Worm (Caenorhabditis elegans) whole organism, young adult: ENCODE data around the gene eat-6.

ENCODE experiments used
- B0019.2 ChIP-seq: fragments of 200-800 bp; sonication (Bioruptor generic); conservative IDR thresholded peaks from 2 replicates; pipeline ENCODE4 v1.3.6; 2022; ENCODE audit warnings: missing genetic modification reagents, missing genetic modification characterization, missing compliant biosample characterization
- C06A6.2 ChIP-seq: fragments of 200-800 bp; sonication (Bioruptor generic); conservative IDR thresholded peaks from 2 replicates; pipeline ENCODE4 v1.3.6; 2022; ENCODE audit warnings: missing genetic modification characterization, missing compliant biosample characterization
- D2030.7 ChIP-seq: fragments of 200-800 bp; sonication (Bioruptor generic); IDR thresholded peaks from 2 replicates; pipeline ENCODE4 v1.3.6; 2022; ENCODE audit warnings: missing genetic modification reagents, missing genetic modification characterization, missing compliant biosample characterization
- F22D6.2 ChIP-seq: sonication (generic microtip); optimal IDR thresholded peaks from 2 replicates; lab custom pipeline; 2016; ENCODE audit warnings: mild to moderate bottlenecking, missing genetic modification characterization, missing compliant biosample characterization
- F23B12.7 ChIP-seq: sonication (generic microtip); optimal IDR thresholded peaks from 2 replicates; lab custom pipeline; 2017; ENCODE audit warnings: missing genetic modification characterization, mild to moderate bottlenecking, missing compliant biosample characterization, antibody characterized with exemption, moderate library complexity; ENCODE audit not compliant: insufficient read depth
- F37B4.10 ChIP-seq: fragments of 200-800 bp; sonication (Bioruptor generic); IDR thresholded peaks from 2 replicates; pipeline ENCODE4 v1.3.6; 2022; ENCODE audit warnings: missing genetic modification characterization, missing compliant biosample characterization
- F39B2.1 ChIP-seq: fragments of 200-800 bp; sonication (Bioruptor generic); IDR thresholded peaks from 2 replicates; pipeline ENCODE4 v1.3.6; 2022; ENCODE audit warnings: missing genetic modification reagents, missing genetic modification characterization, missing compliant biosample characterization
- F52B5.7 ChIP-seq: sonication (generic microtip); optimal IDR thresholded peaks from 2 replicates; lab custom pipeline; 2016; ENCODE audit warnings: mild to moderate bottlenecking, missing genetic modification characterization, missing compliant biosample characterization
- F55B11.4 ChIP-seq: sonication (generic microtip); optimal IDR thresholded peaks from 2 replicates; lab custom pipeline; 2016; ENCODE audit warnings: missing compliant biosample characterization, missing genetic modification characterization, borderline replicate concordance; ENCODE audit not compliant: insufficient read depth
- K11D2.4 ChIP-seq: fragments of 200-800 bp; sonication (Bioruptor generic); IDR thresholded peaks from 2 replicates; pipeline ENCODE4 v1.3.6; 2022; ENCODE audit warnings: missing genetic modification reagents, missing genetic modification characterization, missing compliant biosample characterization
- T26A5.8 ChIP-seq: sonication (generic microtip); optimal IDR thresholded peaks from 2 replicates; lab custom pipeline; 2016; ENCODE audit warnings: missing genetic modification characterization, missing compliant biosample characterization
- Y53F4B.3 ChIP-seq: fragments of 200-800 bp; sonication (Bioruptor generic); IDR thresholded peaks from 2 replicates; pipeline ENCODE4 v1.3.6; 2022; ENCODE audit warnings: missing genetic modification reagents, missing genetic modification characterization, missing compliant biosample characterization
- aptf-3 ChIP-seq: fragments of 200-800 bp; sonication (Bioruptor generic); IDR thresholded peaks from 2 replicates; pipeline ENCODE4 v1.3.6; 2022; ENCODE audit warnings: missing genetic modification characterization, missing compliant biosample characterization
- atf-7 ChIP-seq: sonication (generic microtip); optimal IDR thresholded peaks from 2 replicates; lab custom pipeline; 2017; ENCODE audit warnings: mild to moderate bottlenecking, missing genetic modification characterization, missing compliant biosample characterization
- attf-6 ChIP-seq: fragments of 200-800 bp; sonication (Bioruptor generic); IDR thresholded peaks from 2 replicates; pipeline ENCODE4 v1.3.6; 2022; ENCODE audit warnings: missing genetic modification reagents, missing genetic modification characterization, missing compliant biosample characterization
- cebp-2 ChIP-seq: fragments of 200-800 bp; sonication (Bioruptor generic); IDR thresholded peaks from 2 replicates; pipeline ENCODE4 v1.3.6; 2022; ENCODE audit warnings: missing genetic modification characterization, missing compliant biosample characterization
- ceh-40 ChIP-seq: fragments of 200-800 bp; sonication (Bioruptor generic); IDR thresholded peaks from 2 replicates; pipeline ENCODE4 v1.3.6; 2022; ENCODE audit warnings: missing genetic modification characterization, missing compliant biosample characterization
- ceh-58 ChIP-seq: fragments of 200-800 bp; sonication (Bioruptor generic); IDR thresholded peaks from 2 replicates; pipeline ENCODE4 v1.3.6; 2022; ENCODE audit warnings: missing genetic modification characterization, missing compliant biosample characterization
- ceh-79 ChIP-seq: sonication (generic microtip); optimal IDR thresholded peaks from 2 replicates; lab custom pipeline; 2017; ENCODE audit warnings: mild to moderate bottlenecking, missing genetic modification characterization, missing compliant biosample characterization
- die-1 ChIP-seq: sonication (generic microtip); optimal IDR thresholded peaks from 2 replicates; lab custom pipeline; 2016; ENCODE audit warnings: missing genotype, mild to moderate bottlenecking, missing genetic modification characterization, missing compliant biosample characterization
- dox-1 ChIP-seq: fragments of 200-800 bp; sonication (Bioruptor generic); IDR thresholded peaks from 2 replicates; pipeline ENCODE4 v1.3.6; 2022; ENCODE audit warnings: missing genetic modification reagents, missing genetic modification characterization, missing compliant biosample characterization
- egl-18 ChIP-seq: fragments of 200-800 bp; sonication (Bioruptor generic); IDR thresholded peaks from 2 replicates; pipeline ENCODE4 v1.3.6; 2022; ENCODE audit warnings: missing genetic modification reagents, missing genetic modification characterization, missing compliant biosample characterization
- egl-44 ChIP-seq: fragments of 200-800 bp; sonication (Bioruptor generic); IDR thresholded peaks from 2 replicates; pipeline ENCODE4 v1.3.6; 2022; ENCODE audit warnings: missing genetic modification reagents, missing genetic modification characterization, missing compliant biosample characterization
- ets-4 ChIP-seq: fragments of 200-800 bp; sonication (Bioruptor generic); optimal IDR thresholded peaks from 2 replicates; lab custom pipeline; 2018; ENCODE audit warnings: mild to moderate bottlenecking, missing genetic modification characterization, missing compliant biosample characterization
- hlh-12 ChIP-seq: sonication (generic microtip); optimal IDR thresholded peaks from 2 replicates; lab custom pipeline; 2016; ENCODE audit warnings: missing genetic modification characterization, missing compliant biosample characterization
- hlh-26 ChIP-seq: fragments of 200-800 bp; sonication (Bioruptor generic); conservative IDR thresholded peaks from 2 replicates; pipeline ENCODE4 v1.3.6; 2022; ENCODE audit warnings: missing genetic modification reagents, missing genetic modification characterization, missing compliant biosample characterization
- let-607 ChIP-seq, 2 experiments: fragments of 200-800 bp in 1 of 2; sonication (Bioruptor generic) in 1 of 2; sonication (generic microtip) in 1 of 2; optimal IDR thresholded peaks; 2 replicates each; lab custom pipeline; 2016 to 2018; ENCODE audit warnings: mild to moderate bottlenecking in 2 of 2, missing compliant biosample characterization in 2 of 2, missing genetic modification characterization in 2 of 2, moderate library complexity in 2 of 2, missing genotype in 1 of 2
- lsy-27 ChIP-seq: sonication (generic microtip); optimal IDR thresholded peaks from 2 replicates; lab custom pipeline; 2017; ENCODE audit warnings: missing genetic modification characterization, mild to moderate bottlenecking, missing compliant biosample characterization, antibody characterized with exemption, missing genotype, borderline replicate concordance; ENCODE audit not compliant: insufficient read depth
- mcd-1 ChIP-seq: fragments of 200-800 bp; sonication (Bioruptor generic); IDR thresholded peaks from 2 replicates; pipeline ENCODE4 v1.3.6; 2022; ENCODE audit warnings: missing genetic modification reagents, missing genetic modification characterization, missing compliant biosample characterization
- mel-28 ChIP-seq: sonication (generic microtip); optimal IDR thresholded peaks from 2 replicates; lab custom pipeline; 2016; ENCODE audit warnings: borderline replicate concordance, mild to moderate bottlenecking, missing genetic modification characterization, missing compliant biosample characterization
- mes-4 ChIP-seq: sonication (generic microtip); optimal IDR thresholded peaks from 2 replicates; lab custom pipeline; 2016; ENCODE audit warnings: missing genotype, missing genetic modification characterization, missing compliant biosample characterization
- mxl-1 ChIP-seq: sonication (generic microtip); optimal IDR thresholded peaks from 2 replicates; lab custom pipeline; 2016; ENCODE audit warnings: missing genetic modification characterization, missing compliant biosample characterization
- nfya-1 ChIP-seq: sonication (generic microtip); optimal IDR thresholded peaks from 2 replicates; lab custom pipeline; 2017; ENCODE audit warnings: antibody characterized with exemption, missing compliant biosample characterization, missing genetic modification characterization, borderline replicate concordance; ENCODE audit not compliant: insufficient read depth
- nhr-120 ChIP-seq: fragments of 200-800 bp; sonication (Bioruptor generic); IDR thresholded peaks from 2 replicates; pipeline ENCODE4 v1.3.6; 2022; ENCODE audit warnings: missing genetic modification characterization, missing compliant biosample characterization
- nhr-80 ChIP-seq: sonication (generic microtip); optimal IDR thresholded peaks from 2 replicates; lab custom pipeline; 2016; ENCODE audit warnings: missing genetic modification characterization, missing compliant biosample characterization
- nhr-90 ChIP-seq: sonication (generic microtip); optimal IDR thresholded peaks from 2 replicates; lab custom pipeline; 2016; ENCODE audit warnings: missing genotype, mild to moderate bottlenecking, missing genetic modification characterization, missing compliant biosample characterization
- rec-8 ChIP-seq, 2 experiments: sonication (generic microtip); optimal IDR thresholded peaks; 2 replicates each; lab custom pipeline; 2016; ENCODE audit warnings: mild to moderate bottlenecking in 2 of 2, missing genetic modification characterization in 2 of 2, missing genetic modification reagents in 2 of 2, missing genotype in 2 of 2, missing biosample characterization in 1 of 2, missing compliant biosample characterization in 1 of 2, moderate library complexity in 1 of 2
- repo-1 ChIP-seq: sonication (generic microtip); optimal IDR thresholded peaks from 2 replicates; lab custom pipeline; 2017; ENCODE audit warnings: mild to moderate bottlenecking, missing genetic modification characterization, missing compliant biosample characterization
- sdz-38 ChIP-seq: sonication (generic microtip); optimal IDR thresholded peaks from 2 replicates; lab custom pipeline; 2016; ENCODE audit warnings: missing genotype, missing genetic modification characterization, missing compliant biosample characterization
- snpc-1.3 ChIP-seq: sonication (generic microtip); optimal IDR thresholded peaks from 2 replicates; lab custom pipeline; 2017; ENCODE audit warnings: missing genetic modification characterization, mild to moderate bottlenecking, missing compliant biosample characterization, antibody characterized with exemption, moderate library complexity, missing genotype, missing genetic modification reagents; ENCODE audit not compliant: insufficient read depth
- snpc-3.4 ChIP-seq: sonication (generic microtip); optimal IDR thresholded peaks from 2 replicates; lab custom pipeline; 2017; ENCODE audit warnings: missing genetic modification characterization, mild to moderate bottlenecking, missing compliant biosample characterization, antibody characterized with exemption, moderate library complexity, missing genotype, missing genetic modification reagents
- snpc-4 ChIP-seq, 5 experiments: fragments of 150-350 bp in 1 of 5; sonication (generic microtip) in 4 of 5; optimal IDR thresholded peaks; 2 replicates each; lab custom pipeline; 2014 to 2018; ENCODE audit warnings: missing genetic modification characterization in 5 of 5, missing biosample characterization in 3 of 5, antibody characterized with exemption in 2 of 5, mild to moderate bottlenecking in 2 of 5, missing compliant biosample characterization in 2 of 5, missing genotype in 2 of 5, moderate library complexity in 2 of 5, missing genetic modification reagents in 1 of 5
- sptf-2 ChIP-seq: fragments of 200-800 bp; sonication (Bioruptor generic); optimal IDR thresholded peaks from 2 replicates; lab custom pipeline; 2018; ENCODE audit warnings: mild to moderate bottlenecking, missing genetic modification characterization, missing compliant biosample characterization
- unc-62 ChIP-seq: fragments of 150-350 bp; optimal IDR thresholded peaks from 2 replicates; lab custom pipeline; 2014; ENCODE audit warnings: missing biosample characterization, missing genetic modification reagents, missing genetic modification characterization
- xnd-1 ChIP-seq: sonication (generic microtip); optimal IDR thresholded peaks from 2 replicates; lab custom pipeline; 2016; ENCODE audit warnings: missing genotype, missing genetic modification reagents, missing genetic modification characterization, missing compliant biosample characterization
- zfh-2 ChIP-seq: fragments of 200-800 bp; sonication (Bioruptor generic); conservative IDR thresholded peaks from 2 replicates; pipeline ENCODE4 v1.3.6; 2022; ENCODE audit warnings: missing genetic modification reagents, missing genetic modification characterization, missing compliant biosample characterization
- ztf-18 ChIP-seq: sonication (generic microtip); optimal IDR thresholded peaks from 2 replicates; lab custom pipeline; 2016; ENCODE audit warnings: missing genotype, mild to moderate bottlenecking, missing genetic modification characterization, missing compliant biosample characterization
- ztf-26 ChIP-seq: sonication (generic microtip); optimal IDR thresholded peaks from 2 replicates; lab custom pipeline; 2017; ENCODE audit warnings: missing genetic modification characterization, missing compliant biosample characterization

eat-6 gene

DNA sequence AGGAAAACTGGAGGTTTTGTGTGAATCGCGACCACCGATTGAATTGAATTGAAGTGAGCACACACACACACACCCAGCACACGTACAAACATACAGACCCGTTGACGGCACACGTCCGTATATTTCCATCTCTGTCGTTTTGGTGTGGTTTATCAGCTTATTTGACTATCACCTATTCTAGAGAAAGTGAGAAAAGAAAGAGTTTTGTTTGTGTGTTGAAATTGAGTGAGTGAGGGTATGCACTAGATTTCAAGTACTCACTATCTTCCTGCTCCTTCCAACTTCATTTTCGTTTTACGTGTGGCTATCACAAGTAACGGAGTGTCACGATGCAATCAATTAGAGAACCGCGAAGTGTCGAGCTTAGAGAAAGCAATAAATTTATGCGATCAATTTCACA, 34.0 kb upstream of the eat-6 start (continued):
- TF ChIP-seq snpc-3.4 (tag; lab: Kevin White, UChicago) (no peak), ceh-40 (GFP tag; lab: Robert Waterston, UW) (no peak), hlh-26 (GFP tag; lab: Robert Waterston, UW) (no peak), D2030.7 (GFP tag; lab: Robert Waterston, UW) (no peak), ztf-18 (tag; lab: Kevin White, UChicago) (no peak), mcd-1 (GFP tag; lab: Robert Waterston, UW) (peak; percentile 33; the same call in 1 of the 2 replicates), aptf-3 (no peak), sptf-2 (GFP tag; lab: Kevin White, UChicago) (no peak), mel-28 (tag; lab: Kevin White, UChicago) (no peak), zfh-2 (GFP tag; lab: Robert Waterston, UW) (no peak), snpc-1.3 (tag; lab: Kevin White, UChicago) (no peak), nhr-120 (GFP tag; lab: Robert Waterston, UW) (no peak), F52B5.7 (tag; lab: Kevin White, UChicago) (no peak), C06A6.2 (GFP tag; lab: Robert Waterston, UW) (no peak), unc-62 (GFP tag; lab: Kevin White, UChicago) (no peak), snpc-4 (GFP tag; optimal IDR thresholded peaks at IDR 0.05; lab: Kevin White, UChicago) (no peak), snpc-4 (tag; optimal IDR thresholded peaks at IDR 0.05; lab: Kevin White, UChicago) (peak in 2 of 4 experiments; percentile 1 to 55), repo-1 (tag; lab: Kevin White, UChicago) (peak; percentile 33), ceh-79 (tag; lab: Kevin White, UChicago) (no peak), lsy-27 (tag; lab: Kevin White, UChicago) (no peak), attf-6 (no peak), ets-4 (GFP tag; lab: Kevin White, UChicago) (peak; percentile 47), egl-44 (GFP tag; lab: Robert Waterston, UW) (0 out of 2 replicates have a peak, but pooled peaks have one; percentile 43), Y53F4B.3 (GFP tag; lab: Robert Waterston, UW) (no peak), nfya-1 (no peak), F22D6.2 (no peak), B0019.2 (GFP tag; lab: Robert Waterston, UW) (no peak), die-1 (no peak), F23B12.7 (tag; lab: Kevin White, UChicago) (peak; percentile 63), ceh-58 (GFP tag; lab: Robert Waterston, UW) (no peak), atf-7 (tag; lab: Kevin White, UChicago) (peak; percentile 54), mes-4 (tag; lab: Kevin White, UChicago) (no peak), K11D2.4 (GFP tag; lab: Robert Waterston, UW) (no peak), nhr-80 (tag; lab: Kevin White, UChicago) (peak; percentile 91), xnd-1 (no peak), egl-18 (GFP tag; lab: Robert Waterston, UW) (no peak), sdz-38 (no peak), let-607 (tag; optimal IDR thresholded peaks at IDR 0.05; lab: Kevin White, UChicago) (peak; percentile 65 to 94), ztf-26 (tag; lab: Kevin White, UChicago) (no peak), mxl-1 (tag; lab: Kevin White, UChicago) (no peak), rec-8 (tag; optimal IDR thresholded peaks at IDR 0.05; lab: Kevin White, UChicago) (no peak), cebp-2 (GFP tag; lab: Robert Waterston, UW) (no peak), dox-1 (GFP tag; lab: Robert Waterston, UW) (peak; percentile 58), T26A5.8 (tag; lab: Kevin White, UChicago) (no peak), nhr-90 (tag; lab: Kevin White, UChicago) (no peak), F39B2.1 (GFP tag; lab: Robert Waterston, UW) (no peak), F37B4.10 (GFP tag; lab: Robert Waterston, UW) (no peak), hlh-12 (tag; lab: Kevin White, UChicago) (no peak), F55B11.4 (tag; lab: Kevin White, UChicago) (no peak)
